Worm (Caenorhabditis elegans): ENCODE data around the gene ham-2.

The ham-2 gene

ce11 chrX:4569276-4569675 lies 14.8 kb downstream of the ham-2 start:
- TF ChIP-seq nhr-232 (tag; optimal IDR thresholded peaks at IDR 0.05) (no peak), tbx-2 (tag; optimal IDR thresholded peaks at IDR 0.05) (no peak), unc-3 (GFP tag; conservative IDR thresholded peaks at IDR 0.05) (no peak), unc-3 (tag; optimal IDR thresholded peaks at IDR 0.05) (no peak), ama-1 (optimal IDR thresholded peaks at IDR 0.05) (no peak), ttx-3 (tag; optimal IDR thresholded peaks at IDR 0.05) (no peak), ceh-24 (tag; optimal IDR thresholded peaks at IDR 0.05) (no peak), dmd-4 (tag; optimal IDR thresholded peaks at IDR 0.05; ENCODE audit: borderline replicate concordance) (no peak), unc-55 (GFP tag; optimal IDR thresholded peaks at IDR 0.05) (no peak), syd-9 (tag; optimal IDR thresholded peaks at IDR 0.05) (no peak), ref-2 (tag; optimal IDR thresholded peaks at IDR 0.05) (no peak), hlh-6 (tag; optimal IDR thresholded peaks at IDR 0.05) (no peak), odd-2 (tag; optimal IDR thresholded peaks at IDR 0.05) (no peak), pha-2 (tag; optimal IDR thresholded peaks at IDR 0.05) (no peak), nfya-1 (tag; optimal IDR thresholded peaks at IDR 0.05) (no peak), pax-1 (tag; optimal IDR thresholded peaks at IDR 0.05) (no peak), C38D4.7 (GFP tag; optimal IDR thresholded peaks at IDR 0.05) (no peak), hlh-8 (tag; optimal IDR thresholded peaks at IDR 0.05) (no peak), ceh-48 (tag; optimal IDR thresholded peaks at IDR 0.05) (no peak), ceh-31 (tag; optimal IDR thresholded peaks at IDR 0.05) (no peak), zip-5 (tag; optimal IDR thresholded peaks at IDR 0.05) (no peak)

- no peak for TF ChIP-seq pag-3 (tag; optimal IDR thresholded peaks at IDR 0.05; ENCODE audit: borderline replicate concordance)
- no peak for TF ChIP-seq ets-4 (tag; optimal IDR thresholded peaks at IDR 0.05)
- TF ChIP-seq tbx-2 (tag; optimal IDR thresholded peaks at IDR 0.05): no peak
- no peak for TF ChIP-seq ahr-1 (tag; optimal IDR thresholded peaks at IDR 0.05)
- TF ChIP-seq ama-1 (optimal IDR thresholded peaks at IDR 0.05): no peak
Measured at ce11 chrX:4571137-4571536, 16.7 kb downstream of the ham-2 start, which contains the start of gene amt-1. amt-1 (plus strand) TSS chrX:4571437.

ce11 chrX:4574873-4575272 lies 20.4 kb downstream of the ham-2 start:
- TF ChIP-seq nhr-11 (tag; optimal IDR thresholded peaks at IDR 0.05) (no peak), unc-42 (tag; optimal IDR thresholded peaks at IDR 0.05) (peak; percentile 61)

- TF ChIP-seq unc-42 (tag; optimal IDR thresholded peaks at IDR 0.05): peak; percentile 22
- peak; percentile 88 for TF ChIP-seq ceh-48 (tag; optimal IDR thresholded peaks at IDR 0.05)
- TF ChIP-seq pros-1 (tag; optimal IDR thresholded peaks at IDR 0.05): no peak
- peak; percentile 19 for TF ChIP-seq hlh-30 (tag; optimal IDR thresholded peaks at IDR 0.05; ENCODE audit: insufficient read depth)
- TF ChIP-seq ceh-19 (GFP tag; optimal IDR thresholded peaks at IDR 0.05): peak; percentile 20
- peak; percentile 71 for TF ChIP-seq ceh-31 (tag; optimal IDR thresholded peaks at IDR 0.05)
- TF ChIP-seq ceh-14 (tag; optimal IDR thresholded peaks at IDR 0.05): no peak
- no peak for TF ChIP-seq hlh-13 (GFP tag; optimal IDR thresholded peaks at IDR 0.05)
- TF ChIP-seq nfya-1 (tag; optimal IDR thresholded peaks at IDR 0.05): peak; percentile 43
- 0 out of 2 replicates have a peak, but pooled peaks have one; percentile 11 for TF ChIP-seq sox-2 (GFP tag; IDR thresholded peaks at IDR 0.05)
- no peak for TF ChIP-seq sox-4 (tag; optimal IDR thresholded peaks at IDR 0.05)
Measured at ce11 chrX:4576272-4576671, 21.8 kb downstream of the ham-2 start.

- TF ChIP-seq pat-9 (tag; optimal IDR thresholded peaks at IDR 0.05) (no peak), ceh-48 (tag; optimal IDR thresholded peaks at IDR 0.05) (no peak)
Measured at ce11 chrX:4577941-4578340, 23.5 kb downstream of the ham-2 start, which contains the start of gene C05E11.3. C05E11.3 (plus strand) TSS chrX:4578241.

- TF ChIP-seq ets-4 (tag; optimal IDR thresholded peaks at IDR 0.05) (no peak), ceh-48 (tag; optimal IDR thresholded peaks at IDR 0.05) (no peak), pha-2 (tag; optimal IDR thresholded peaks at IDR 0.05) (no peak)
Measured at ce11 chrX:4578581-4578980, 24.1 kb downstream of the ham-2 start.
